Fruit fly (Drosophila melanogaster) whole organism, embryonic: Measurements from ENCODE around the gene CG13995.

Source experiments
- Antp ChIP-seq: fragments of 200-800 bp; sonication (Bioruptor generic); optimal IDR thresholded peaks from 3 replicates; lab custom pipeline; 2016; ENCODE audit warnings: missing biosample characterization, missing genetic modification characterization
- B-H2 ChIP-seq: fragments of 200-800 bp; sonication (Bioruptor generic); optimal IDR thresholded peaks from 2 replicates; lab custom pipeline; 2018; ENCODE audit warnings: missing biosample characterization, mild to moderate bottlenecking, missing genetic modification characterization
- CG10543 ChIP-seq: fragments of 200-800 bp; sonication (Bioruptor generic); optimal IDR thresholded peaks from 3 replicates; lab custom pipeline; 2017; ENCODE audit warnings: missing biosample characterization, mild to moderate bottlenecking, missing genetic modification characterization, moderate library complexity
- CG11695 ChIP-seq: fragments of 200-800 bp; sonication (Bioruptor generic); IDR thresholded peaks from 3 replicates; pipeline ENCODE4 v1.3.6; 2022; ENCODE audit warnings: missing biosample characterization, missing genetic modification characterization
- CG13287 ChIP-seq: fragments of 200-800 bp; sonication (Bioruptor generic); IDR thresholded peaks from 2 replicates; pipeline ENCODE4 v1.3.6; 2022; ENCODE audit warnings: missing biosample characterization, missing genetic modification characterization; ENCODE audit not compliant: partially characterized antibody
- CG14014 ChIP-seq: fragments of 200-800 bp; sonication (Bioruptor generic); IDR thresholded peaks from 2 replicates; pipeline ENCODE4 v1.3.6; 2022; ENCODE audit warnings: missing biosample characterization, missing genetic modification characterization
- CG14710 ChIP-seq: fragments of 200-800 bp; sonication (Bioruptor generic); optimal IDR thresholded peaks from 3 replicates; lab custom pipeline; 2019; ENCODE audit warnings: missing biosample characterization, mild to moderate bottlenecking, missing genetic modification characterization, moderate library complexity
- CG15696 ChIP-seq: fragments of 200-800 bp; sonication (Bioruptor generic); optimal IDR thresholded peaks from 2 replicates; lab custom pipeline; 2019; ENCODE audit warnings: missing biosample characterization, mild to moderate bottlenecking, missing genetic modification characterization, moderate library complexity
- CG1602 ChIP-seq: fragments of 200-800 bp; sonication (Bioruptor generic); optimal IDR thresholded peaks from 3 replicates; lab custom pipeline; 2016; ENCODE audit warnings: missing biosample characterization, missing genetic modification characterization
- CG1603 ChIP-seq: fragments of 200-800 bp; sonication (Bioruptor generic); optimal IDR thresholded peaks from 2 replicates; lab custom pipeline; 2019; ENCODE audit warnings: missing biosample characterization, mild to moderate bottlenecking, missing genetic modification characterization, moderate library complexity
- CG1647 ChIP-seq: fragments of 200-800 bp; sonication (Bioruptor generic); optimal IDR thresholded peaks from 3 replicates; lab custom pipeline; 2016; ENCODE audit warnings: missing biosample characterization, missing genetic modification characterization
- CG16813 ChIP-seq: fragments of 200-800 bp; sonication (Bioruptor generic); IDR thresholded peaks from 3 replicates; pipeline ENCODE4 v1.3.6; 2022; ENCODE audit warnings: missing biosample characterization, missing genetic modification characterization; ENCODE audit not compliant: partially characterized antibody
- CG17612 ChIP-seq: fragments of 200-800 bp; sonication (Bioruptor generic); IDR thresholded peaks from 2 replicates; pipeline ENCODE4 v1.3.6; 2022; ENCODE audit warnings: missing biosample characterization, missing genetic modification characterization
- CG18262 ChIP-seq: fragments of 200-800 bp; optimal IDR thresholded peaks from 3 replicates; lab custom pipeline; 2019; ENCODE audit warnings: missing biosample characterization, mild to moderate bottlenecking, missing genetic modification characterization, moderate library complexity
- CG18599 ChIP-seq: fragments of 200-800 bp; sonication (Bioruptor generic); optimal IDR thresholded peaks from 3 replicates; lab custom pipeline; 2017; ENCODE audit warnings: missing biosample characterization, missing genetic modification characterization, mild to moderate bottlenecking, moderate library complexity, missing genetic modification reagents
- CG2199 ChIP-seq: fragments of 200-800 bp; sonication (Bioruptor generic); IDR thresholded peaks from 3 replicates; pipeline ENCODE4 v1.3.6; 2022; ENCODE audit warnings: missing biosample characterization, missing genetic modification characterization
- CG34376 ChIP-seq: fragments of 200-800 bp; sonication (Bioruptor generic); optimal IDR thresholded peaks from 2 replicates; lab custom pipeline; 2018; ENCODE audit warnings: missing biosample characterization, mild to moderate bottlenecking, missing genetic modification characterization
- CG34422 ChIP-seq: fragments of 200-800 bp; sonication (Bioruptor generic); IDR thresholded peaks from 3 replicates; pipeline ENCODE4 v1.3.6; 2022; ENCODE audit warnings: missing biosample characterization, missing genetic modification characterization
- CG42726 ChIP-seq: fragments of 200-800 bp; sonication (Bioruptor generic); IDR thresholded peaks from 2 replicates; pipeline ENCODE4 v1.3.6; 2022; ENCODE audit warnings: missing biosample characterization, missing genetic modification characterization; ENCODE audit not compliant: partially characterized antibody
- CG4820 ChIP-seq: fragments of 200-800 bp; sonication (Bioruptor generic); optimal IDR thresholded peaks from 3 replicates; lab custom pipeline; 2016; ENCODE audit warnings: missing biosample characterization, missing genetic modification characterization
- CG7839 ChIP-seq: fragments of 200-800 bp; sonication (Bioruptor generic); optimal IDR thresholded peaks from 3 replicates; lab custom pipeline; 2018; ENCODE audit warnings: missing biosample characterization, mild to moderate bottlenecking, missing genetic modification characterization, moderate library complexity
- CG9609 ChIP-seq: fragments of 200-800 bp; sonication (Bioruptor generic); optimal IDR thresholded peaks from 3 replicates; lab custom pipeline; 2016; ENCODE audit warnings: missing biosample characterization, missing genetic modification characterization
- Dek ChIP-seq: fragments of 200-800 bp; sonication (Bioruptor generic); optimal IDR thresholded peaks from 3 replicates; lab custom pipeline; 2019; ENCODE audit warnings: missing biosample characterization, mild to moderate bottlenecking, missing genetic modification characterization, moderate library complexity
- Dip2 ChIP-seq: fragments of 200-800 bp; sonication (Bioruptor generic); IDR thresholded peaks from 2 replicates; pipeline ENCODE4 v1.3.6; 2022; ENCODE audit warnings: missing biosample characterization, missing genetic modification characterization
- Doc3 ChIP-seq: fragments of 200-800 bp; sonication (Bioruptor generic); IDR thresholded peaks from 3 replicates; pipeline ENCODE4 v1.3.6; 2022; ENCODE audit warnings: missing biosample characterization, missing genetic modification characterization; ENCODE audit not compliant: partially characterized antibody
- Fer1 ChIP-seq: fragments of 200-800 bp; sonication (Bioruptor generic); optimal IDR thresholded peaks from 2 replicates; lab custom pipeline; 2017; ENCODE audit warnings: missing biosample characterization, mild to moderate bottlenecking, missing genetic modification characterization
- Gug ChIP-seq: fragments of 200-800 bp; sonication (Bioruptor generic); IDR thresholded peaks from 4 replicates; pipeline ENCODE4 v1.3.6; 2022; ENCODE audit warnings: missing biosample characterization, missing genetic modification characterization
- Med ChIP-seq: fragments of 200-800 bp; sonication (Bioruptor generic); peaks from one replicate; lab custom pipeline; 2016; ENCODE audit warnings: missing biosample characterization, missing genetic modification characterization, mild to moderate bottlenecking, inconsistent platforms, moderate library complexity
- PHDP ChIP-seq: fragments of 200-800 bp; sonication (Bioruptor generic); optimal IDR thresholded peaks from 3 replicates; lab custom pipeline; 2018; ENCODE audit warnings: missing biosample characterization, mild to moderate bottlenecking, missing genetic modification characterization, moderate library complexity
- Xbp1 ChIP-seq: fragments of 200-800 bp; sonication (Bioruptor generic); optimal IDR thresholded peaks from 3 replicates; lab custom pipeline; 2016; ENCODE audit warnings: missing biosample characterization, mild to moderate bottlenecking, missing genetic modification characterization
- amos ChIP-seq: fragments of 200-800 bp; sonication (Bioruptor generic); IDR thresholded peaks from 2 replicates; pipeline ENCODE4 v1.3.6; 2022; ENCODE audit warnings: missing biosample characterization, missing genetic modification characterization; ENCODE audit not compliant: partially characterized antibody
- ato ChIP-seq: fragments of 200-800 bp; sonication (Bioruptor generic); IDR thresholded peaks from 2 replicates; pipeline ENCODE4 v1.3.6; 2022; ENCODE audit warnings: missing biosample characterization, missing genetic modification characterization; ENCODE audit not compliant: partially characterized antibody
- chinmo ChIP-seq: fragments of 200-800 bp; sonication (Bioruptor generic); IDR thresholded peaks from 4 replicates; pipeline ENCODE4 v1.3.6; 2022; ENCODE audit warnings: missing biosample characterization, missing genetic modification characterization; ENCODE audit not compliant: partially characterized antibody
- crc ChIP-seq: fragments of 200-800 bp; sonication (Bioruptor generic); optimal IDR thresholded peaks from 2 replicates; lab custom pipeline; 2016; ENCODE audit warnings: missing biosample characterization, missing genetic modification characterization
- dmrt11E ChIP-seq: fragments of 200-800 bp; sonication (Bioruptor generic); optimal IDR thresholded peaks from 3 replicates; lab custom pipeline; 2018; ENCODE audit warnings: missing biosample characterization, mild to moderate bottlenecking, missing genetic modification characterization, moderate library complexity
- dmrt99B ChIP-seq: fragments of 200-800 bp; sonication (Bioruptor generic); optimal IDR thresholded peaks from 2 replicates; lab custom pipeline; 2018; ENCODE audit warnings: missing biosample characterization, mild to moderate bottlenecking, missing genetic modification characterization, moderate library complexity
- exex ChIP-seq: fragments of 200-800 bp; sonication (Bioruptor generic); optimal IDR thresholded peaks from 4 replicates; lab custom pipeline; 2018; ENCODE audit warnings: missing biosample characterization, mild to moderate bottlenecking, missing genetic modification characterization, moderate library complexity
- fru ChIP-seq: fragments of >200 bp; optimal IDR thresholded peaks from 2 replicates; lab custom pipeline; 2017
- gsb ChIP-seq: fragments of 200-800 bp; sonication (Bioruptor generic); IDR thresholded peaks from 2 replicates; pipeline ENCODE4 v1.3.6; 2022; ENCODE audit warnings: missing biosample characterization, missing genetic modification characterization
- h ChIP-seq: fragments of >200 bp; optimal IDR thresholded peaks from 2 replicates; lab custom pipeline; 2017
- her ChIP-seq: fragments of 200-800 bp; sonication (Bioruptor generic); optimal IDR thresholded peaks from 2 replicates; lab custom pipeline; 2016; ENCODE audit warnings: missing biosample characterization, missing genetic modification characterization
- mirr ChIP-seq: fragments of 200-800 bp; sonication (Bioruptor generic); optimal IDR thresholded peaks from 3 replicates; lab custom pipeline; 2018; ENCODE audit warnings: missing biosample characterization, mild to moderate bottlenecking, missing genetic modification characterization
- nom ChIP-seq: fragments of 200-800 bp; sonication (Bioruptor generic); optimal IDR thresholded peaks from 2 replicates; lab custom pipeline; 2017; ENCODE audit warnings: missing biosample characterization, missing genetic modification characterization, mild to moderate bottlenecking, moderate library complexity, missing genetic modification reagents
- oc ChIP-seq: fragments of 200-800 bp; sonication (Bioruptor generic); optimal IDR thresholded peaks from 2 replicates; lab custom pipeline; 2018; ENCODE audit warnings: missing biosample characterization, mild to moderate bottlenecking, missing genetic modification characterization, moderate library complexity
- pros ChIP-seq: fragments of 200-800 bp; sonication (Bioruptor generic); optimal IDR thresholded peaks from 3 replicates; lab custom pipeline; 2019; ENCODE audit warnings: missing biosample characterization, mild to moderate bottlenecking, missing genetic modification characterization, moderate library complexity
- pum ChIP-seq: fragments of 200-800 bp; sonication (Bioruptor generic); optimal IDR thresholded peaks from 2 replicates; lab custom pipeline; 2016; ENCODE audit warnings: missing biosample characterization, missing genetic modification characterization
- scrt ChIP-seq: fragments of 200-800 bp; sonication (Bioruptor generic); optimal IDR thresholded peaks from 2 replicates; lab custom pipeline; 2018; ENCODE audit warnings: missing biosample characterization, mild to moderate bottlenecking, missing genetic modification characterization, moderate library complexity
- sqz ChIP-seq: fragments of 200-800 bp; sonication (Bioruptor generic); optimal IDR thresholded peaks from 3 replicates; lab custom pipeline; 2018; ENCODE audit warnings: missing biosample characterization, mild to moderate bottlenecking, missing genetic modification characterization
- stwl ChIP-seq: fragments of 200-800 bp; sonication (Bioruptor generic); optimal IDR thresholded peaks from 3 replicates; lab custom pipeline; 2018; ENCODE audit warnings: missing biosample characterization, mild to moderate bottlenecking, missing genetic modification characterization, moderate library complexity

The CG13995 gene

DNA sequence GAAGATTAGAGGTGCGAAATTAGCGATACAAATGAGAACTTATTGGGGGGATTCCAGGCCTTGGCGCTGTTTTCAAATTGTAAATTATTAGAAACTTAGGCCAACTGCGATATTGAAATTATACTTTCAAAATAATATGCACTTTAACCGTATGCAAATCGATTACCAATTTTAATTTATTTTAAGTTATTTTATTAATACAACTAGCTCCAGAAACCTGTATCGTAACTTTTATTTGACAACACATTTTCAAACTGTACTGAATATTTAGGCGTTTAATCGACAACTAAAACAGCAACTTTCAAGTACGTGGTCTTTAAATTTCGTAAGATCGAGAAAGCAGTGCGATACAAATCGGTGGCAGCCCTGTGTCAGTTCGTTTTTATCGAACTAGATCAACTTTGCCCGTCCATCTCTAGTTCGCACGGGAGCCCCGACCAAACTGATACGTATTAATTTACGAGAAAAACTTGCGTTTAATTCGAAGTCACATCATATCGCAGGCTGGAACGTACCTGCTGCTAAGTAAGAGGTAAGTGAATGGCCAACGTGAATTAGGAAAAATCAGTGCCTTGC is 16.6 kb downstream of the CG13995 start, which contains the start of the genes CG9154 and Kr-h2 (continued):
- TF ChIP-seq dmrt99B (tag; lab: Kevin White, UChicago) (peak; percentile 23), her (GFP tag; lab: Kevin White, UChicago) (no peak), sqz (GFP tag; lab: Kevin White, UChicago) (peak; percentile 31), h (lab: Kevin White, UChicago) (no peak), CG2199 (GFP tag; lab: Robert Waterston, UW) (no peak), Gug (GFP tag; lab: Robert Waterston, UW) (no peak), CG10543 (GFP tag; lab: Kevin White, UChicago) (peak; percentile 62), nom (GFP tag; lab: Kevin White, UChicago) (no peak), oc (tag; lab: Kevin White, UChicago) (no peak), pros (no peak), crc (GFP tag; lab: Kevin White, UChicago) (no peak), CG17612 (GFP tag; lab: Robert Waterston, UW) (no peak), CG1602 (GFP tag; lab: Kevin White, UChicago) (no peak), CG15696 (tag; lab: Kevin White, UChicago) (peak; percentile 13), CG9609 (peak; percentile 14), chinmo (GFP tag; lab: Robert Waterston, UW) (peak; percentile 23; the same call in 1 of the 4 replicates), CG7839 (tag; lab: Kevin White, UChicago) (peak; percentile 47), stwl (tag; lab: Kevin White, UChicago) (peak; percentile 65), CG1603 (tag; lab: Kevin White, UChicago) (peak; percentile 56), CG18599 (peak; percentile 58), B-H2 (GFP tag; lab: Kevin White, UChicago) (peak; percentile 48), Dek (peak; percentile 76), Xbp1 (GFP tag; lab: Kevin White, UChicago) (peak; percentile 81), scrt (no peak), dmrt11E (tag; lab: Kevin White, UChicago) (peak; percentile 11), CG14014 (GFP tag; lab: Robert Waterston, UW) (0 out of 2 replicates have a peak, but pooled peaks have one; percentile 20), Fer1 (GFP tag; lab: Kevin White, UChicago) (peak; percentile 5), Antp (GFP tag; lab: Kevin White, UChicago) (peak; percentile 32), gsb (GFP tag; lab: Robert Waterston, UW) (no peak), Dip2 (no peak), PHDP (tag; lab: Kevin White, UChicago) (peak; percentile 29), Med (GFP tag; lab: Kevin White, UChicago) (peak; percentile 75), amos (GFP tag; lab: Robert Waterston, UW) (peak; percentile 75), CG13287 (GFP tag; lab: Robert Waterston, UW) (peak; percentile 64), CG11695 (no peak), fru (lab: Kevin White, UChicago) (no peak), CG34422 (GFP tag; lab: Robert Waterston, UW) (peak; percentile 11; the same call in 1 of the 3 replicates), CG42726 (GFP tag; lab: Robert Waterston, UW) (peak; percentile 69), CG18262 (tag; lab: Kevin White, UChicago) (peak; percentile 42), CG14710 (peak; percentile 69), CG34376 (GFP tag; lab: Kevin White, UChicago) (peak; percentile 56), mirr (GFP tag; lab: Kevin White, UChicago) (peak; percentile 24), exex (peak; percentile 28), CG4820 (GFP tag; lab: Kevin White, UChicago) (peak; percentile 23), CG1647 (GFP tag; lab: Kevin White, UChicago) (no peak), ato (GFP tag; lab: Robert Waterston, UW) (peak; percentile 62; the same call in 1 of the 2 replicates), CG16813 (GFP tag; lab: Robert Waterston, UW) (peak; percentile 73), Doc3 (GFP tag; lab: Robert Waterston, UW) (peak; percentile 44; the same call in 2 of the 3 replicates), pum (GFP tag; lab: Kevin White, UChicago) (peak; percentile 15)
